Fruit fly (Drosophila melanogaster): ENCODE data around the gene CG13010.

Gene CG13010

DNA sequence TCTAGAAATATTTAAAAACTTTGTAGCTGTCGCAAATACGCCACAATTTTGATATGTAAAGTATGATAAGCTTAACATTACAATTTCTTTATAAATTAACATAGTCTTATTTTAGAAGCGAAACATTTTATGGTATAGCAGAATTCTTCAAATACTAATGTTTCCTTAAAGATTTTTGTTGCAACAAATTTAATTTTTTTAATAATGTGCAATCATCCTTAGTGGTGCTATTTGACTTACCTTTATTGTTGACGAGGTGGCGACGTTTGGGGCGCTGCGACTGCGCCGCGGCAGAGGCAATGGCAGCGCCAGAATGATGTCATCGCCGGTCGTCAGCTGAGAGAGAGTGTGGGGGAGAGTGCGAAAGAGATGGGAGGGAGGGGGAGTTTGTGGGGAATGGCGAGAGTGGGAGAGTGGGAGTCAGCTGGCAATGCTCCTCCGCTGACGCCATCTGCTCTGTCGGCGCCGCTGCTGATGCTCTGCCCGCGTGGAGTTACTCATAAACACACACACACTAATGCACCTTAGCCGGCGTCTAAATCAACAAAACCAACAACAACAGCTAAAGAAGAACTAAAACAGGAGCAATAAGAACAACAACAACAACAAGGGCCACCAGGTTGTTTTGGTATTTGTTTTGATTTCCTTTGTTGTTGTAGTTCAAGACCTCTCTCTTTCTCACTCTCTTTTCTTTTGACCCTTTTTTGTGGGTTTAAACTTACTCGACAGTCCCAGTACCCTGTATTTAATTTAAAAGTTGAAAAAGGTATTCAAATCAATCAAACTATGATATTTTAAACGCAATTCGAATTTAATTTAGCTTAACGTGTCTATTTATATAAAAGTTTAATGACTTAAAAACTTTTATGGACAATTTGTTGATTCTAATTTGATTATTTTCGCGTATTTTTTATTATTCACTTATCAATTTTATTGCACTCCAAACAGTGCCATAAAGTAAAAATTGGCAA, 44.7 kb upstream of the CG13010 start (continued):
- TF ChIP-seq crp (GFP tag; optimal IDR thresholded peaks at IDR 0.05) (peak in 1 of 2 experiments; percentile 63), CG14710 (tag; optimal IDR thresholded peaks at IDR 0.05) (peak; percentile 31), nom (GFP tag; optimal IDR thresholded peaks at IDR 0.05) (peak; percentile 90), CG30431 (GFP tag; optimal IDR thresholded peaks at IDR 0.05) (peak; percentile 43), CG31224 (GFP tag; IDR thresholded peaks at IDR 0.05) (peak; percentile 35), aop (GFP tag; IDR thresholded peaks at IDR 0.05) (no peak), Drgx (GFP tag; IDR thresholded peaks at IDR 0.05) (peak; percentile 61; the same call in 1 of the 2 replicates), HmgZ (tag; optimal IDR thresholded peaks at IDR 0.05) (peak; percentile 59), crol (GFP tag; IDR thresholded peaks at IDR 0.05) (peak; percentile 93), hth (optimal IDR thresholded peaks at IDR 0.05) (no peak), al (GFP tag; IDR thresholded peaks at IDR 0.05) (peak; percentile 57; the same call in 1 of the 2 replicates), bcd (GFP tag; optimal IDR thresholded peaks at IDR 0.05) (peak; percentile 60), row (GFP tag; IDR thresholded peaks at IDR 0.05) (peak; percentile 83), crc (GFP tag; optimal IDR thresholded peaks at IDR 0.05) (peak; percentile 46), CG15601 (tag; optimal IDR thresholded peaks at IDR 0.05) (peak; percentile 79), CG11696 (GFP tag; IDR thresholded peaks at IDR 0.05) (peak; percentile 88), kah (GFP tag; optimal IDR thresholded peaks at IDR 0.05) (peak; percentile 30), CG4360 (GFP tag; IDR thresholded peaks at IDR 0.05) (peak; percentile 95), CG10543 (GFP tag; optimal IDR thresholded peaks at IDR 0.05) (peak; percentile 38), Eip74EF (GFP tag; optimal IDR thresholded peaks at IDR 0.05) (peak in 1 of 2 experiments; percentile 49), hbn (GFP tag; IDR thresholded peaks at IDR 0.05; ENCODE audit: partially characterized antibody) (no peak), Taf1 (GFP tag; IDR thresholded peaks at IDR 0.05) (peak; percentile 30; the same call in 1 of the 2 replicates), CG15269 (tag; optimal IDR thresholded peaks at IDR 0.05) (peak; percentile 84), D (optimal IDR thresholded peaks at IDR 0.05) (no peak), D (GFP tag; optimal IDR thresholded peaks at IDR 0.05) (peak; percentile 44), cwo (GFP tag; optimal IDR thresholded peaks at IDR 0.05) (peak; percentile 24), CG11085 (GFP tag; IDR thresholded peaks at IDR 0.05) (0 out of 2 replicates have a peak, but pooled peaks have one; percentile 32), CG16779 (GFP tag; IDR thresholded peaks at IDR 0.05) (no peak), CG7556 (GFP tag; optimal IDR thresholded peaks at IDR 0.05) (peak; percentile 88), Oaz (GFP tag; IDR thresholded peaks at IDR 0.05) (0 out of 2 replicates have a peak, but pooled peaks have one; percentile 30), fu2 (GFP tag; optimal IDR thresholded peaks at IDR 0.05) (peak; percentile 3), p53 (GFP tag; optimal IDR thresholded peaks at IDR 0.05) (no peak), ci (GFP tag; IDR thresholded peaks at IDR 0.05) (peak; percentile 80), zfh1 (GFP tag; IDR thresholded peaks at IDR 0.05) (peak; percentile 60; the same call in 1 of the 3 replicates), klu (GFP tag; IDR thresholded peaks at IDR 0.05) (peak; percentile 41; the same call in 1 of the 2 replicates), CG10267 (tag; optimal IDR thresholded peaks at IDR 0.05) (peak; percentile 43), CG16813 (GFP tag; IDR thresholded peaks at IDR 0.05; ENCODE audit: partially characterized antibody) (no peak), CG13287 (GFP tag; IDR thresholded peaks at IDR 0.05; ENCODE audit: partially characterized antibody) (no peak), CG34224 (GFP tag; IDR thresholded peaks at IDR 0.05; ENCODE audit: partially characterized antibody) (0 out of 3 replicates have a peak, but pooled peaks have one; percentile 17), emc (GFP tag; optimal IDR thresholded peaks at IDR 0.05) (no peak), CG6654 (GFP tag; optimal IDR thresholded peaks at IDR 0.05) (no peak), ab (GFP tag; optimal IDR thresholded peaks at IDR 0.05) (no peak), amos (GFP tag; IDR thresholded peaks at IDR 0.05; ENCODE audit: partially characterized antibody) (no peak; the same call in 1 of the 2 replicates), CG5953 (GFP tag; IDR thresholded peaks at IDR 0.05) (peak; percentile 13; the same call in 1 of the 2 replicates), Jarid2 (GFP tag; optimal IDR thresholded peaks at IDR 0.05) (peak; percentile 11), CG10431 (GFP tag; optimal IDR thresholded peaks at IDR 0.05) (peak; percentile 21), HHEX (GFP tag; optimal IDR thresholded peaks at IDR 0.05) (peak; percentile 64)

Measured in whole organism, embryonic.